Worm (Caenorhabditis elegans) whole organism, young adult: ENCODE results near the gene sru-36.

Source experiments
- F33H1.4 ChIP-seq: fragments of 200-800 bp; sonication (Bioruptor generic); IDR thresholded peaks from 2 replicates; pipeline ENCODE4 v1.3.6; 2022; ENCODE audit warnings: missing genetic modification reagents, missing genetic modification characterization, missing compliant biosample characterization
- F37B4.10 ChIP-seq: fragments of 200-800 bp; sonication (Bioruptor generic); IDR thresholded peaks from 2 replicates; pipeline ENCODE4 v1.3.6; 2022; ENCODE audit warnings: missing genetic modification characterization, missing compliant biosample characterization
- Y56A3A.18 ChIP-seq: fragments of 200-800 bp; sonication (Bioruptor generic); IDR thresholded peaks from 2 replicates; pipeline ENCODE4 v1.3.6; 2022; ENCODE audit warnings: missing genetic modification reagents, missing genetic modification characterization, missing compliant biosample characterization
- ceh-58 ChIP-seq: fragments of 200-800 bp; sonication (Bioruptor generic); IDR thresholded peaks from 2 replicates; pipeline ENCODE4 v1.3.6; 2022; ENCODE audit warnings: missing genetic modification characterization, missing compliant biosample characterization
- hlh-12 ChIP-seq: sonication (generic microtip); optimal IDR thresholded peaks from 2 replicates; lab custom pipeline; 2016; ENCODE audit warnings: missing genetic modification characterization, missing compliant biosample characterization
- lsy-27 ChIP-seq: sonication (generic microtip); optimal IDR thresholded peaks from 2 replicates; lab custom pipeline; 2017; ENCODE audit warnings: missing genetic modification characterization, mild to moderate bottlenecking, missing compliant biosample characterization, antibody characterized with exemption, missing genotype, borderline replicate concordance; ENCODE audit not compliant: insufficient read depth
- nfya-1 ChIP-seq: sonication (generic microtip); optimal IDR thresholded peaks from 2 replicates; lab custom pipeline; 2017; ENCODE audit warnings: antibody characterized with exemption, missing compliant biosample characterization, missing genetic modification characterization, borderline replicate concordance; ENCODE audit not compliant: insufficient read depth
- nhr-120 ChIP-seq: fragments of 200-800 bp; sonication (Bioruptor generic); IDR thresholded peaks from 2 replicates; pipeline ENCODE4 v1.3.6; 2022; ENCODE audit warnings: missing genetic modification characterization, missing compliant biosample characterization
- nhr-179 ChIP-seq: sonication (generic microtip); optimal IDR thresholded peaks from 2 replicates; lab custom pipeline; 2016; ENCODE audit warnings: mild to moderate bottlenecking, missing genetic modification characterization, missing compliant biosample characterization
- pha-4 ChIP-seq: fragments of 150-350 bp; sonication (generic microtip); optimal IDR thresholded peaks from 2 replicates; lab custom pipeline; 2014; ENCODE audit warnings: missing biosample characterization, missing genetic modification reagents, missing genetic modification characterization
- rec-8 ChIP-seq, 2 experiments: sonication (generic microtip); optimal IDR thresholded peaks; 2 replicates each; lab custom pipeline; 2016; ENCODE audit warnings: mild to moderate bottlenecking in 2 of 2, missing genetic modification characterization in 2 of 2, missing genetic modification reagents in 2 of 2, missing genotype in 2 of 2, missing biosample characterization in 1 of 2, missing compliant biosample characterization in 1 of 2, moderate library complexity in 1 of 2
- zfh-2 ChIP-seq: fragments of 200-800 bp; sonication (Bioruptor generic); conservative IDR thresholded peaks from 2 replicates; pipeline ENCODE4 v1.3.6; 2022; ENCODE audit warnings: missing genetic modification reagents, missing genetic modification characterization, missing compliant biosample characterization

- TF ChIP-seq ceh-58 (no peak), nfya-1 (tag; lab: Kevin White, UChicago) (no peak), F33H1.4 (GFP tag; lab: Robert Waterston, UW) (no peak), zfh-2 (GFP tag; lab: Robert Waterston, UW) (no peak), rec-8 (tag; optimal IDR thresholded peaks at IDR 0.05; lab: Kevin White, UChicago) (no peak), hlh-12 (tag; lab: Kevin White, UChicago) (no peak), nhr-179 (no peak), lsy-27 (tag; lab: Kevin White, UChicago) (no peak), F37B4.10 (GFP tag; lab: Robert Waterston, UW) (no peak), nhr-120 (GFP tag; lab: Robert Waterston, UW) (no peak), Y56A3A.18 (GFP tag; lab: Robert Waterston, UW) (no peak), pha-4 (tag; lab: Kevin White, UChicago) (no peak)
These were observed 38.4 kb downstream of the sru-36 start, which contains the start of gene sdz-31 for ce11 chrV:9879867-9880266.
